Worm (Caenorhabditis elegans) whole organism, L3 larva: ENCODE measurements around the gene R10F2.6.

Experiments
- fos-1 ChIP-seq: fragments of 150-350 bp; optimal IDR thresholded peaks from 2 replicates; lab custom pipeline; 2014; ENCODE audit warnings: missing biosample characterization, missing genetic modification characterization
- nhr-11 ChIP-seq: fragments of 150-350 bp; optimal IDR thresholded peaks from 2 replicates; lab custom pipeline; 2014; ENCODE audit warnings: missing biosample characterization, missing genetic modification characterization
- nhr-25 ChIP-seq: sonication (generic microtip); optimal IDR thresholded peaks from 2 replicates; lab custom pipeline; 2017; ENCODE audit warnings: missing biosample characterization, missing genetic modification characterization
- nhr-28 ChIP-seq: fragments of 150-350 bp; optimal IDR thresholded peaks from 2 replicates; lab custom pipeline; 2014; ENCODE audit warnings: missing biosample characterization, missing genetic modification characterization
- nhr-76 ChIP-seq: fragments of 150-350 bp; sonication (generic microtip); optimal IDR thresholded peaks from 5 replicates; lab custom pipeline; 2014; ENCODE audit warnings: missing biosample characterization, missing genetic modification characterization
- unc-62 ChIP-seq: fragments of 150-350 bp; sonication (generic microtip); optimal IDR thresholded peaks from 4 replicates; lab custom pipeline; 2014; ENCODE audit warnings: missing biosample characterization, missing genetic modification reagents, missing genetic modification characterization
- zag-1 ChIP-seq: fragments of 150-350 bp; optimal IDR thresholded peaks from 2 replicates; lab custom pipeline; 2014; ENCODE audit warnings: missing biosample characterization, missing genetic modification characterization

DNA sequence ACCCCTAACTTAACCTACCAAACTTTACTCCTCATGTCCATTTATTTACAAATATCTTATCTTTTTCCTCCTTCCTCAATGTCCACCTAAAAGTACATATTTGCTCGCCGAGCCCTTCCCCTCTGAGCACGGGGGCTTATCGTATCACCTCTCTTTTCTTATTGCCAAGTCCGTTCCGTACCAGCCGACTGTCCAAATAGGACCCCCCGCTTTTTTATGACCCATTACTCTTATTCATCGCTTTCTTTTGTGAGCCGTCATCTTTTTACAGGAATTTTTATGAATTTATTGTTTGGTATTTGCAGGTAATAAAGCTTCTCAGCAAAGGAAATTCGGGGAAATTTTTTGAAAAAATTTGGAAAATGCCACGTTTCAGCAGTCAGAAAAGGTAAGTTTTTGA, 38.2 kb upstream of the R10F2.6 start, which contains the start of gene Y55D5A.1:
- TF ChIP-seq fos-1 (tag; lab: Kevin White, UChicago) (no peak), nhr-25 (tag; lab: Kevin White, UChicago) (no peak), unc-62 (no peak), nhr-76 (tag; lab: Kevin White, UChicago) (no peak), nhr-11 (tag; lab: Kevin White, UChicago) (no peak), zag-1 (tag; lab: Kevin White, UChicago) (no peak), nhr-28 (tag; lab: Kevin White, UChicago) (no peak)
